Worm (Caenorhabditis elegans): ENCODE data around the gene spp-26.
"Not testable (repeated sequence)": the region's sequence is repeated elsewhere in the genome, so short reads cannot be mapped to it uniquely, and the experiment has no call there.

The spp-26 gene

DNA sequence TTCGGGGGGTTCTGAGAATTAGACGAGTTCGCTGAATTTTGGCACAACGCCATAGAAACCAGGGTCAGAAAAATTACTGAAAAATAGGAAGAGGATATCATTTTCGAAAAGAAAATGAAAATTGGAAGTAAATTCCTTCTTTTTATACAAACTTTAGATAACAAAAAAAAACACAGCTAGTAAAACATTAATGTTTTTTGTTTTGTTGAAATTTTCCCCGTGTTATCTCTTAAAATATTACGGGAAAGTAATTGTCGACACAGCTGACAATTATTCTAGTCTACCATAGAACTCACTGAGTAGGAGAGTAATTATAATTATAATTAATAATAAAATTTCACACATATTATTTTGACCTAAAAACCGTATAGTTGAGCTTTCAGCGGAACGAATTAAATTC is at the start of gene spp-26:
Gene spp-26 (minus strand): TSS at position 101 of the 400 bp plus-strand sequence.
- TF ChIP-seq tbx-11 (GFP tag; IDR thresholded peaks at IDR 0.05), result no peak
- no peak for TF ChIP-seq B0310.2 (tag; optimal IDR thresholded peaks at IDR 0.05)
- TF ChIP-seq F13C5.2 (tag; optimal IDR thresholded peaks at IDR 0.05), result no peak
- no peak for TF ChIP-seq ceh-36 (tag; optimal IDR thresholded peaks at IDR 0.05)
- no peak for TF ChIP-seq sea-1 (GFP tag; conservative IDR thresholded peaks at IDR 0.05)
- no peak for TF ChIP-seq tra-4 (tag; optimal IDR thresholded peaks at IDR 0.05)
- no peak for TF ChIP-seq flt-1 (GFP tag; IDR thresholded peaks at IDR 0.05)
- no peak for TF ChIP-seq ets-7 (tag; optimal IDR thresholded peaks at IDR 0.05)
- no peak for TF ChIP-seq pes-1 (GFP tag; IDR thresholded peaks at IDR 0.05)
- TF ChIP-seq ceh-13 (GFP tag; optimal IDR thresholded peaks at IDR 0.05), result no peak
- TF ChIP-seq scrt-1 (GFP tag; IDR thresholded peaks at IDR 0.05), result no peak
- TF ChIP-seq aly-1 (tag; optimal IDR thresholded peaks at IDR 0.05), result no peak
- no peak for TF ChIP-seq hnd-1 (tag; optimal IDR thresholded peaks at IDR 0.05)
- no peak for TF ChIP-seq hmbx-1 (tag; optimal IDR thresholded peaks at IDR 0.05)
- no peak for TF ChIP-seq ama-1 (optimal IDR thresholded peaks at IDR 0.05)
- no peak for TF ChIP-seq tbx-37 (GFP tag; conservative IDR thresholded peaks at IDR 0.05)

DNA sequence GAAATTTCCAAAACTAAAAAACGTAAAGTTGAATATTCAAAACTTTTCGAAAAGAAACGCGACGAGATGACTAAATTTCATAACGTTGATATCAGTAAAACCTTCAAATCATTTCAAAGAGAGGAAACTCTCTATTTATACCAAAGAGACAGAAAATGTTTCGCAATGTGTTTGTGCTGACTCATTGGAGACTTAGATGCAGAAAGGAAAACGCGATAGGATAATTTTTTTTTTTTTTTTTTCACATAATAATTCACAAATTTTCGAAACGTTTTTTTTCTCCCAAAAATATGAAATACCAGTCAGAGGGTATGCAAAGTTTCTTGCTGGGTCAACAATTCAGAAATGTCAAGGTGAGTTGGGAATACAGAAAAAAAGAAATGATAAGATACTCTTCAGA is 47.2 kb upstream of the spp-26 start:
- no peak for TF ChIP-seq sea-1 (GFP tag; conservative IDR thresholded peaks at IDR 0.05)
- no peak for TF ChIP-seq F13C5.2 (tag; optimal IDR thresholded peaks at IDR 0.05)
- no peak for TF ChIP-seq hnd-1 (tag; optimal IDR thresholded peaks at IDR 0.05)
- no peak for TF ChIP-seq hmbx-1 (tag; optimal IDR thresholded peaks at IDR 0.05)
- no peak for TF ChIP-seq tbx-37 (GFP tag; conservative IDR thresholded peaks at IDR 0.05)

DNA sequence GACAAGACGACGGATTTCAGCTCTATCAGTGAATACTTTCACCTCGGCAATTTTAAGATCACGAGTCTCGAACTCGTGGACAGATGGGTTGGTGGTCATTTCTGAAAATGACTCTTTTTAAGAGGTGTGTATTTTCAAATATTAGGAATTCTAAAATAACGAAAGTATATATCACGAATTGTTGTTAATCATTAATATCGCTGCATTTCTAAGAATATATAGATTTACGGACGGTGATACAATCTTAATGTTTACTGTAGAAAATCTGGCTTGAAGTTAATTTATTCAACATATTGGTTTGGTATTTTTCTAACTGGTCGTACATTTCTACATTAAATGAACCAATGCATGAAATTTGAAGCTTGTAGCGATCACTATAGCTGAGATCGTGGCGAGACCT is 46.3 kb upstream of the spp-26 start, which contains the start of gene ZK1055.7:
Gene ZK1055.7 (minus strand): TSS at position 101 of the 400 bp plus-strand sequence.
- TF ChIP-seq ama-1 (optimal IDR thresholded peaks at IDR 0.05) (no peak), B0310.2 (tag; optimal IDR thresholded peaks at IDR 0.05) (no peak), ets-7 (tag; optimal IDR thresholded peaks at IDR 0.05) (no peak), hmg-4 (GFP tag; optimal IDR thresholded peaks at IDR 0.05) (no peak), ceh-36 (tag; optimal IDR thresholded peaks at IDR 0.05) (no peak), sea-1 (GFP tag; conservative IDR thresholded peaks at IDR 0.05) (no peak), aly-1 (tag; optimal IDR thresholded peaks at IDR 0.05) (no peak), pes-1 (GFP tag; IDR thresholded peaks at IDR 0.05) (no peak), tra-4 (tag; optimal IDR thresholded peaks at IDR 0.05) (no peak), ceh-13 (GFP tag; optimal IDR thresholded peaks at IDR 0.05) (no peak), F13C5.2 (tag; optimal IDR thresholded peaks at IDR 0.05) (no peak), hmbx-1 (tag; optimal IDR thresholded peaks at IDR 0.05) (no peak), flt-1 (GFP tag; IDR thresholded peaks at IDR 0.05) (no peak)

DNA sequence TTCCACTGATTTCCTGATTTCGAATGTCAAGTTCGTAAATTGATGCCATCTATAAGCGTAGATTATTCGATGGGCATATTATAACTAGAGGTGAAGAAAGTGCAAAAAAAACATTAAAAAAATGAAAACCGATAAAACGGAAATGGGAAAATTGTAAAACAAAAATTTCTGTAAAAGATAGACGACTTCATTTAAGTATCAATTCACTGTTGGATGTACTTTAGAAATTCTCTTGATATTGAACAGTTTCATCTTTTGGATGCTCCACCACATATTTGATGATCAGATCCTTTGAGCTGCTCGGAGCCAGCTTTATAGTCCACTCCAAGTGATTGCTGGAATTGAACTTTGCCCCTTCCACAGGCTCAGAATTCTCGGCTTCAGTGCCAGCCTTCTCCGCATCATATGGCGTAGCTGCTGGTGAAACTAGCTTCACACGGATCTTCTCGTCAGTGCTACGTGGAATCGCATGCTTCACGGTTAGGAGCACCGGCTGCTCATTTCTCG is 43.6 kb upstream of the spp-26 start, which contains the start of gene ZK1055.6:
Gene ZK1055.6 (minus strand): TSS at position 51 of the 507 bp plus-strand sequence.
- no peak for TF ChIP-seq ceh-36 (tag; optimal IDR thresholded peaks at IDR 0.05)
- TF ChIP-seq ama-1 (optimal IDR thresholded peaks at IDR 0.05), result no peak
- TF ChIP-seq sea-1 (GFP tag; conservative IDR thresholded peaks at IDR 0.05), result no peak

DNA sequence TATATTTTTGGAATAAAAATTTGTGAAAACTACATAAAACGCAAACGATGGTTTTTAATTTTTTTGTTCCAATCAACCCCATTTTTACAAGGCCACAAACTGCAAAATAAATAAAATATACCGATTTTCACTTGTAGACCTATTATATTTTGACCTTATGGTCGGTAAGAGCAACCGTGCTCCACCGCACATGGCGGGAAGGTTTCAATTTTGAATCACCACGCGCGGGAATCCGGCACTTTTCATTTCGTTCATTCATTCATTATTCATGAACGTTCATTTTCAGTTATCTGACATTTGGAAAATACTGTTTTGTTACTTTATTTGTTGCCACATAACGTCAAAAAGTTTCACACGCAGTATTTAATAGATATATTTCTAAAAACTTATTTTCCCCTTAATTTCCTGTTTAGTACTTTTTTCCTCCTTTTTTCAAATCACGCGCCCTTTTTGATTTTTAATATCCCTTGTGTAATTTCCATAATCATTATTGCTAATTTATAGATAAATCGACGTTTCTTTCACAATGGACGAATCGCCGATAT is 34.8 kb upstream of the spp-26 start, which contains the start of gene hcp-1:
Gene hcp-1 (plus strand): TSS at position 495 of the 545 bp plus-strand sequence.
- no peak for TF ChIP-seq pes-1 (GFP tag; IDR thresholded peaks at IDR 0.05)
- no peak for TF ChIP-seq hnd-1 (tag; optimal IDR thresholded peaks at IDR 0.05)
- TF ChIP-seq ets-7 (tag; optimal IDR thresholded peaks at IDR 0.05), result no peak
- TF ChIP-seq scrt-1 (GFP tag; IDR thresholded peaks at IDR 0.05), result no peak
- TF ChIP-seq hmg-4 (GFP tag; optimal IDR thresholded peaks at IDR 0.05), result no peak
- TF ChIP-seq ama-1 (optimal IDR thresholded peaks at IDR 0.05), result no peak
- no peak for TF ChIP-seq tbx-11 (GFP tag; IDR thresholded peaks at IDR 0.05)
- TF ChIP-seq aly-1 (tag; optimal IDR thresholded peaks at IDR 0.05), result no peak
- TF ChIP-seq flt-1 (GFP tag; IDR thresholded peaks at IDR 0.05), result no peak
- no peak for TF ChIP-seq tra-4 (tag; optimal IDR thresholded peaks at IDR 0.05)
- TF ChIP-seq B0310.2 (tag; optimal IDR thresholded peaks at IDR 0.05), result no peak
- no peak for TF ChIP-seq ceh-36 (tag; optimal IDR thresholded peaks at IDR 0.05)
- TF ChIP-seq sea-1 (GFP tag; conservative IDR thresholded peaks at IDR 0.05), result no peak
- TF ChIP-seq F13C5.2 (tag; optimal IDR thresholded peaks at IDR 0.05), result no peak
- no peak for TF ChIP-seq tbx-37 (GFP tag; conservative IDR thresholded peaks at IDR 0.05)
- no peak for TF ChIP-seq hmbx-1 (tag; optimal IDR thresholded peaks at IDR 0.05)
- no peak for TF ChIP-seq ceh-13 (GFP tag; optimal IDR thresholded peaks at IDR 0.05)

DNA sequence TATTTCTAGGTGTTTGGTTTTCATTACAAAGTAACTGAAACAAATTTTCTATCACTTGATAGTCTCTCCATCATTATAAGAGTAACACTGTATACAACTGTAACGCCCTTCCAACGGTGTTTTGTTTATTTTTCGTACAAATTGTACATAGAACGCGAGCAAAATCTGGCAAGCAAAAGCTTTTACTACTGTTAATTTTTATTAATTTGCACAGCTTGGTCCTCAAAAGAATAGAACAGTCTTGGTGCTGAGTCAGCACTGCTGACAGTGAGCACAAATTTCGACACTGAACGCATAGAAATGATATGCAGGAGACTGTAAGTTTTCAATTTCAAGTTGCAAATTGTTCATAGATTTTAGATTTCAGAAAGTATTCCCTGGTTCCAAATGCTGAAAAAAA is 31.3 kb upstream of the spp-26 start, which contains the start of gene ZK1055.2:
Gene ZK1055.2 (plus strand): TSS at position 301 of the 400 bp plus-strand sequence.
- no peak for TF ChIP-seq pes-1 (GFP tag; IDR thresholded peaks at IDR 0.05)
- TF ChIP-seq aly-1 (tag; optimal IDR thresholded peaks at IDR 0.05), result no peak
- no peak for TF ChIP-seq flt-1 (GFP tag; IDR thresholded peaks at IDR 0.05)
- no peak for TF ChIP-seq ets-7 (tag; optimal IDR thresholded peaks at IDR 0.05)
- no peak for TF ChIP-seq hnd-1 (tag; optimal IDR thresholded peaks at IDR 0.05)
- TF ChIP-seq tbx-11 (GFP tag; IDR thresholded peaks at IDR 0.05), result no peak
- TF ChIP-seq hmg-4 (GFP tag; optimal IDR thresholded peaks at IDR 0.05), result no peak
- no peak for TF ChIP-seq tra-4 (tag; optimal IDR thresholded peaks at IDR 0.05)
- TF ChIP-seq ceh-36 (tag; optimal IDR thresholded peaks at IDR 0.05), result no peak

DNA sequence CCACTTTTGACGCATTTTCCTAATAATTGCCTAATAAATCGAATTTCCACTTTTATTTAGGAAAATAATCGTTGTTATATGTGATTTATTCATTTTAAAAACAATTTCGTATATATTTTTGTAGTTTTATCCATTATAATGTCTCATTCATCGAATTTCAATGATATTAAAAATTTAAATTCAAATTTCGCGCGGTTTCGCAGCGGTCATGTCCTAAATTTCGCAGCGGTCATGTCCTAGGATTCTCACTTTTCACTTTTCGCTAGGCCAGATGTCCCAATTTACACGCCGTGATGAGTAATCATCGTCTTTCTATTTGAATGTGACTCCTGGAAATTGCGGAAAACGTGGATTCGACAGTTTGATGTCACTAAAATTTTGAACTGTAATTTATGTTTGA is 22.8 kb upstream of the spp-26 start, which contains the start of gene ZK1055.4:
Gene ZK1055.4 (plus strand): TSS at position 301 of the 400 bp plus-strand sequence.
- not testable (repeated sequence) for TF ChIP-seq hnd-1 (tag; optimal IDR thresholded peaks at IDR 0.05); tra-4 (tag; optimal IDR thresholded peaks at IDR 0.05); ama-1 (optimal IDR thresholded peaks at IDR 0.05)

DNA sequence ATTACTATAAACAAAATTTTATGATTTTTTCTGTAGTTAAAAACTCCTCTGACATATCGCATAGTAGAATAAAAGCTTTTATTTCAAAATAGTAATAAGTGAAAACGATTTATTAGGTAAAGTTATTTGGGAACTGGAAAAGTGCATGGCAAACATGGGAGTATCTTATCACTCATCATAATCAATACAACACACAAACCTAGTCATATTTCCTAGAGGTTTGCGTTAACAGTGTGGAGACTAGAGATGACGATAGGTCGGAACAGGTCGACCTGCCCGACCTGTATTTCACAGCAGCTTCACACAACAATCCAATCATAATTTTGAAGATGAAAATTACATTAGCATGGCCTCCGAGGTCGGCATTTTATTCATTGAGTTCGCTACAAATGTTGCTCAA is 21.0 kb upstream of the spp-26 start, which contains the start of gene EGAP9.3:
Gene EGAP9.3 (minus strand): TSS at position 131 of the 400 bp plus-strand sequence.
- no peak for TF ChIP-seq hmbx-1 (tag; optimal IDR thresholded peaks at IDR 0.05)
- TF ChIP-seq tbx-37 (GFP tag; conservative IDR thresholded peaks at IDR 0.05), result no peak
- TF ChIP-seq ets-7 (tag; optimal IDR thresholded peaks at IDR 0.05), result no peak
- no peak for TF ChIP-seq aly-1 (tag; optimal IDR thresholded peaks at IDR 0.05)
- TF ChIP-seq flt-1 (GFP tag; IDR thresholded peaks at IDR 0.05), result no peak
- TF ChIP-seq ceh-36 (tag; optimal IDR thresholded peaks at IDR 0.05), result no peak
- TF ChIP-seq pes-1 (GFP tag; IDR thresholded peaks at IDR 0.05), result no peak
- TF ChIP-seq B0310.2 (tag; optimal IDR thresholded peaks at IDR 0.05), result no peak
- TF ChIP-seq hmg-4 (GFP tag; optimal IDR thresholded peaks at IDR 0.05), result no peak
- no peak for TF ChIP-seq scrt-1 (GFP tag; IDR thresholded peaks at IDR 0.05)
- no peak for TF ChIP-seq ceh-13 (GFP tag; optimal IDR thresholded peaks at IDR 0.05)
- TF ChIP-seq F13C5.2 (tag; optimal IDR thresholded peaks at IDR 0.05), result no peak
- TF ChIP-seq tra-4 (tag; optimal IDR thresholded peaks at IDR 0.05), result no peak
- no peak for TF ChIP-seq ama-1 (optimal IDR thresholded peaks at IDR 0.05)
- TF ChIP-seq sea-1 (GFP tag; conservative IDR thresholded peaks at IDR 0.05), result no peak
- no peak for TF ChIP-seq tbx-11 (GFP tag; IDR thresholded peaks at IDR 0.05)
- TF ChIP-seq hnd-1 (tag; optimal IDR thresholded peaks at IDR 0.05), result no peak

All from whole organism, early embryonic.